Fruit fly (Drosophila melanogaster) whole organism, pupa: Measurements from ENCODE around the gene Coq4.

ENCODE experiments used
- CG10348 ChIP-seq: fragments of 200-800 bp; sonication (Bioruptor generic); IDR thresholded peaks from 2 replicates; pipeline ENCODE4 v1.3.6; 2022; ENCODE audit warnings: missing biosample characterization, missing genetic modification characterization
- CG12605 ChIP-seq: fragments of 200-800 bp; sonication (Bioruptor generic); IDR thresholded peaks from 2 replicates; pipeline ENCODE4 v1.3.6; 2022; ENCODE audit warnings: missing biosample characterization, missing genetic modification characterization
- CG14655 ChIP-seq: fragments of 200-800 bp; sonication (Bioruptor generic); optimal IDR thresholded peaks from 3 replicates; lab custom pipeline; 2017; ENCODE audit warnings: mild to moderate bottlenecking, missing biosample characterization, missing genetic modification reagents, missing genetic modification characterization
- CG15710 ChIP-seq: fragments of 200-800 bp; sonication (Bioruptor generic); optimal IDR thresholded peaks from 2 replicates; lab custom pipeline; 2018; ENCODE audit warnings: missing biosample characterization, mild to moderate bottlenecking, missing genetic modification characterization, moderate library complexity
- CG32121 ChIP-seq: fragments of 200-800 bp; sonication (Bioruptor generic); IDR thresholded peaks from 2 replicates; pipeline ENCODE4 v1.3.6; 2022; ENCODE audit warnings: missing biosample characterization, missing genetic modification characterization
- CG8159 ChIP-seq: fragments of 200-800 bp; sonication (Bioruptor generic); optimal IDR thresholded peaks from 3 replicates; lab custom pipeline; 2018; ENCODE audit warnings: missing biosample characterization, mild to moderate bottlenecking, missing genetic modification characterization, moderate library complexity
- CG8301 ChIP-seq: fragments of 200-800 bp; sonication (Bioruptor generic); optimal IDR thresholded peaks from 2 replicates; lab custom pipeline; 2018; ENCODE audit warnings: missing biosample characterization, mild to moderate bottlenecking, missing genetic modification characterization
- CG9948 ChIP-seq: fragments of 200-800 bp; sonication (Bioruptor generic); optimal IDR thresholded peaks from 2 replicates; lab custom pipeline; 2018; ENCODE audit warnings: missing biosample characterization, mild to moderate bottlenecking, missing genetic modification characterization, moderate library complexity
- Ets98B ChIP-seq: fragments of 200-800 bp; sonication (Bioruptor generic); IDR thresholded peaks from 2 replicates; pipeline ENCODE4 v1.3.6; 2022; ENCODE audit warnings: missing biosample characterization, missing genetic modification characterization
- Pif1B ChIP-seq: fragments of 200-800 bp; sonication (Bioruptor generic); optimal IDR thresholded peaks from 3 replicates; lab custom pipeline; 2016; ENCODE audit warnings: missing biosample characterization, missing genetic modification characterization
- Snoo ChIP-seq: fragments of 200-800 bp; sonication (Bioruptor generic); optimal IDR thresholded peaks from 3 replicates; lab custom pipeline; 2017; ENCODE audit warnings: missing biosample characterization, mild to moderate bottlenecking, missing genetic modification characterization, inconsistent platforms
- fd96Ca ChIP-seq: fragments of 200-800 bp; sonication (Bioruptor generic); IDR thresholded peaks from 3 replicates; pipeline ENCODE4 v1.3.6; 2022; ENCODE audit warnings: missing biosample characterization, missing genetic modification characterization

DNA sequence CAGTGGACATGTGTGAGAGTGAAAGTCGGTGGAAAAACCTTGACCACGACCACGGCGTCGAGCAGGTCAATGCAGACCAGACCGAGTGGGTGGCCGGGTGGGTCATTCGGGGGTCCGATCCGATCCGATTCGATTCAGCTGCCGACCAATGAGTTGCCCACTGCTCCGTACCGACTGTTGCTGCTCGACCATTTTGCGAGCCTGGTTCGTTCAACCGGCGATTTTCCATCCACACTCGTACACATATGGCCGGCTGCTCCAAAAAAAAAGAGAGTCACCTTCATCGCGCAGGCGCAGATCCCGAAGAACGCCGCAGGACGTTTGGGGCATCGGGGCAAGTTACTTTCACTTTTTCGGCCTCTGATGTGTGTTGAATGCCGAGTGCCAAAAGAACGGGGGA lies 11.1 kb upstream of the Coq4 start:
- TF ChIP-seq Snoo (no peak), CG9948 (tag; lab: Kevin White, UChicago) (no peak), Pif1B (no peak), fd96Ca (GFP tag; lab: Robert Waterston, UW) (no peak), CG14655 (GFP tag; lab: Kevin White, UChicago) (no peak), CG12605 (no peak), CG10348 (GFP tag; lab: Robert Waterston, UW) (no peak), CG8301 (tag; lab: Kevin White, UChicago) (no peak), Ets98B (GFP tag; lab: Robert Waterston, UW) (no peak), CG8159 (tag; lab: Kevin White, UChicago) (no peak), CG15710 (no peak), CG32121 (GFP tag; lab: Robert Waterston, UW) (no peak)
